Fruit fly (Drosophila melanogaster): ENCODE measurements around the gene CG5973.
A peak's percentile ranks its signal among the peaks of the same experiment; 100 is the strongest.

CG5973 gene

DNA sequence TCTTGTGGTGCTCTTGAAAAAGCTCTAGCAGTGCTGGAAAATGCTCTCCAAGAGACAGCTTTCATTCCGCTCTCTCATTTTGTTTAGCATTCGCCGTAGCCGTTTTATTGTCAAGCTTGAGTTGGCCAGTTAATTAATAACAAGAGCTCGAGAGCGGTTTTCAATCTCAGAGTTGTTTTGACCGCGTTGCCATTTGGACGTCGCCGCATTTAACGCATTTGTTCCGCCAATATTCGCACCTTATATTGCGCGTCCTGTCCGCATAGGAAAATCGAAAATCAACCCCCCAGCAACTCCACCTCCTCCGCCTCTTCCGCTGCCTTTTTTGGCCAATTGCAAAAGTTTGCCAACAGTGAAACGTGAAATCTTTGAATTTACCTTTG lies at the start of gene CG5973:
Gene CG5973, plus strand, starts transcription at position 168 of the 383 bp plus-strand sequence.
- TF ChIP-seq dl (GFP tag; optimal IDR thresholded peaks at IDR 0.05; ENCODE audit: insufficient read depth in 1 of 2, partially characterized antibody in 2 of 2) (peak in 1 of 2 experiments; percentile 16), Jra (GFP tag; optimal IDR thresholded peaks at IDR 0.05) (no peak), CrebA (GFP tag; optimal IDR thresholded peaks at IDR 0.05; ENCODE audit: borderline replicate concordance) (no peak), dsf (GFP tag; optimal IDR thresholded peaks at IDR 0.05; ENCODE audit: borderline replicate concordance) (no peak), psq (GFP tag; optimal IDR thresholded peaks at IDR 0.05) (no peak), ey (GFP tag; optimal IDR thresholded peaks at IDR 0.05) (no peak), Dif (GFP tag; optimal IDR thresholded peaks at IDR 0.05; ENCODE audit: partially characterized antibody) (peak; percentile 49), Vsx2 (GFP tag; optimal IDR thresholded peaks at IDR 0.05; ENCODE audit: partially characterized antibody) (peak; percentile 22)

DNA sequence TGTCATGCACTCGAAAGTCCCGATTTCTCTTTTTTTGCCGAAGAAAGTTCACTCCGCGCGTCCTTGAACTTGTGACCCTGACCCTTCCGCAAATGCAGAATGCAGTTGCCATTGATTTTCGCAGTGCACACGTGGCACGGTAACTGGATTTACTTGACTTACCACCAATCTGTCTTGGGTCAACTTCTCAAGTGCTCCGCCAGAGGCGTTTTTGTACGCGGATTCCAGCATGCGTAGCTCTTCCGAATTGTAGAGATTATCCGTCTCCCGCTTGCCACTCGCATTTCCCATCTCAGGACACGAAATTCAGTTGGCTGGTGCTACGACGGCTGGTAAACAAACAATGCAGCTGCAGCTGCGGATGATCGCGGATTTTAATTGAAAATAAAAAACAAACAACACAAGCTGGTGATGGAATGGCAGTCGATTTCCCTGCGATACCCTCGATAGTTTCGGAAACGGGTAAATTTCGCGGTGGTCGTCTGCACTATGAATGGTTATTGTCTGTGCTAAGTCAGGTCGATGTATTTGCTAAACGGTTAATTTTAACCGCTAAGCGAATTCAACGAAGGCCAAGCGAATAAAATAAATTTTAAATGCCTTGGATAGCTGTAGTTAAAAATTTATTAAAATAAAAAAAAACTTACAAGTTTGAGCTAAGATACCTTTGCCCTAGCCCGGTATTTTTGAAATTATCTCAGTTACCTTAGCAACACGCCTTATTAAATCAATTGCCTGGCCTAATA lies 49.3 kb upstream of the CG5973 start, which contains the start of the genes CG5149 and gudu:
Gene CG5149, minus strand, starts transcription at position 441 of the 746 bp plus-strand sequence.
Gene gudu, plus strand, starts transcription at position 696 of the 746 bp plus-strand sequence.
- TF ChIP-seq usp (GFP tag; optimal IDR thresholded peaks at IDR 0.05) (no peak), h (GFP tag; optimal IDR thresholded peaks at IDR 0.05) (peak; percentile 1), OdsH (GFP tag; optimal IDR thresholded peaks at IDR 0.05) (no peak), sv (GFP tag; optimal IDR thresholded peaks at IDR 0.05) (no peak), foxo (GFP tag; optimal IDR thresholded peaks at IDR 0.05) (peak in 1 of 2 experiments; percentile 13), HLH106 (tag; optimal IDR thresholded peaks at IDR 0.05) (peak; percentile 19), Abd-B (GFP tag; optimal IDR thresholded peaks at IDR 0.05) (no peak), sage (GFP tag; optimal IDR thresholded peaks at IDR 0.05) (no peak), Hnf4 (GFP tag; optimal IDR thresholded peaks at IDR 0.05) (peak; percentile 14), GATAd (GFP tag; optimal IDR thresholded peaks at IDR 0.05) (no peak), Dif (GFP tag; optimal IDR thresholded peaks at IDR 0.05; ENCODE audit: partially characterized antibody) (peak; percentile 10), brk (GFP tag; optimal IDR thresholded peaks at IDR 0.05) (no peak), Rel (GFP tag; optimal IDR thresholded peaks at IDR 0.05) (no peak), Rel (tag; optimal IDR thresholded peaks at IDR 0.05) (no peak), CG9705 (GFP tag; optimal IDR thresholded peaks at IDR 0.05) (no peak), woc (GFP tag; optimal IDR thresholded peaks at IDR 0.05) (no peak), pan (optimal IDR thresholded peaks at IDR 0.05) (no peak), Myc (optimal IDR thresholded peaks at IDR 0.05) (peak; percentile 92), br (GFP tag; optimal IDR thresholded peaks at IDR 0.05) (no peak), fru (GFP tag; optimal IDR thresholded peaks at IDR 0.05) (no peak), Hr78 (GFP tag; optimal IDR thresholded peaks at IDR 0.05) (no peak)

DNA sequence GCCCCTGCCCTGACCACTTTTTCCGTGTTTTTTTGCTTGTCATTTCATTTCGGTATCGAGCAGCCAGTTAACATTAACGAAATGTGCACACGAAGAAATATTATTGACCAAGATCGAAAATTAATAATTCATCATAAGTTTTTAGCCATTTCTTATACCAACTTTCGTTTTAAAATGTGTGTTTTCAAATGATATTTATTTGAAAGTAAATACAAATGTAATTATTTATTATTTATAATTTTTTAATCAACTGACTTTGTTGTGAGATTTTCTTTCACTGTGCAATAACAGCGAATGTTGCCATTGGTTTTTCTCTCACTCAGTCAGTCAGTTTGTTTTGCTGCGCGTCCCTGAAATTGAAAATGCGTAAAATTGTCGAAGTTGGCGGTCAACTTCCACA lies 41.5 kb upstream of the CG5973 start:
- TF ChIP-seq Rel (GFP tag; optimal IDR thresholded peaks at IDR 0.05) (no peak), Rel (tag; optimal IDR thresholded peaks at IDR 0.05) (no peak), dmrt93B (GFP tag; optimal IDR thresholded peaks at IDR 0.05) (no peak), OdsH (GFP tag; optimal IDR thresholded peaks at IDR 0.05) (peak; percentile 38), Hnf4 (GFP tag; optimal IDR thresholded peaks at IDR 0.05) (no peak), sage (GFP tag; optimal IDR thresholded peaks at IDR 0.05) (no peak), foxo (GFP tag; optimal IDR thresholded peaks at IDR 0.05) (peak in 1 of 2 experiments; percentile 56), Dif (GFP tag; optimal IDR thresholded peaks at IDR 0.05; ENCODE audit: partially characterized antibody) (no peak), Sp1 (GFP tag; optimal IDR thresholded peaks at IDR 0.05) (peak; percentile 30), psq (GFP tag; optimal IDR thresholded peaks at IDR 0.05) (peak; percentile 14), rgr (GFP tag; optimal IDR thresholded peaks at IDR 0.05) (peak; percentile 42), h (GFP tag; optimal IDR thresholded peaks at IDR 0.05) (peak; percentile 39), N (GFP tag; optimal IDR thresholded peaks at IDR 0.05) (no peak), HLH106 (tag; optimal IDR thresholded peaks at IDR 0.05) (peak; percentile 50), ey (GFP tag; optimal IDR thresholded peaks at IDR 0.05) (no peak), usp (GFP tag; optimal IDR thresholded peaks at IDR 0.05) (no peak), Mio (GFP tag; optimal IDR thresholded peaks at IDR 0.05) (no peak), brk (GFP tag; optimal IDR thresholded peaks at IDR 0.05) (no peak), fru (GFP tag; optimal IDR thresholded peaks at IDR 0.05) (peak; percentile 33), CG32264 (GFP tag; optimal IDR thresholded peaks at IDR 0.05) (no peak)
